Worm (Caenorhabditis elegans): Measurements from ENCODE around the gene fdgt-1.
"Not testable (repeated sequence)": the region's sequence is repeated elsewhere in the genome, so short reads cannot be mapped to it uniquely, and the experiment has no call there.

DNA sequence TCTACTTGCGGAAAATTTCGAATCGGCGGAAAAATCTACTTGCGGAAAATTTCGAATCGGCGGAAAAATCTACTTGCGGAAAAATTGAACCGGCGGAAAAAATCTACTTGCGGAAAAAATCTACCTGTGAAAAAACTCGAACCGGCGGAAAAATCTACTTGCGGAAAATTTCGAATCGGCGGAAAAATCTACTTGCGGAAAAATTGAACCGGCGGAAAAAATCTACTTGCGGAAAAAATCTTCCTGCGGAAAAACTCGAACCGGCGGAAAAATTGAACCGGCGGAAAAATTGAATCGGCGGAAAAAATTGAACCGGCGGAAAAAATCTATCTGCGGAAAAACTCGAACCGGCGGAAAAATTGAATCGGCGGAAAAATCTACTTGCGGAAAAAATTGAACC, 46.6 kb upstream of the fdgt-1 start:
- TF ChIP-seq aha-1 (tag); hlh-11 (tag; optimal IDR thresholded peaks at IDR 0.05); ztf-11 (tag; optimal IDR thresholded peaks at IDR 0.05); mdl-1 (tag; optimal IDR thresholded peaks at IDR 0.05); lin-15B (tag; optimal IDR thresholded peaks at IDR 0.05); ceh-82 (tag; optimal IDR thresholded peaks at IDR 0.05); mes-2 (tag; optimal IDR thresholded peaks at IDR 0.05; ENCODE audit: poor library complexity, severe bottlenecking); nhr-25 (tag; optimal IDR thresholded peaks at IDR 0.05; ENCODE audit: borderline replicate concordance, insufficient read depth); nhr-237 (tag; optimal IDR thresholded peaks at IDR 0.05); ZK546.5 (tag; optimal IDR thresholded peaks at IDR 0.05); snpc-4 (tag; optimal IDR thresholded peaks at IDR 0.05); ces-1 (GFP tag; optimal IDR thresholded peaks at IDR 0.05): not testable (repeated sequence)
- TF ChIP-seq F44E2.7 (GFP tag; IDR thresholded peaks at IDR 0.05): 0 out of 2 replicates have a peak, but pooled peaks have one; percentile 55
